Worm (Caenorhabditis elegans) whole organism, L2 larva: ENCODE measurements around the gene Y54G2A.52.

Experiments
- C34F6.9 ChIP-seq: fragments of 150-350 bp; optimal IDR thresholded peaks from 2 replicates; lab custom pipeline; 2014; ENCODE audit warnings: missing biosample characterization, missing genetic modification characterization
- F13H6.1 ChIP-seq: sonication (generic microtip); optimal IDR thresholded peaks from 2 replicates; lab custom pipeline; 2016; ENCODE audit warnings: missing genetic modification characterization, missing compliant biosample characterization
- R02D3.7 ChIP-seq: fragments of 150-350 bp; optimal IDR thresholded peaks from 2 replicates; lab custom pipeline; 2014; ENCODE audit warnings: missing biosample characterization, missing genetic modification characterization
- Y55F3AM.14 ChIP-seq: fragments of 200-800 bp; sonication (Bioruptor generic); optimal IDR thresholded peaks from 2 replicates; lab custom pipeline; 2018; ENCODE audit warnings: mild to moderate bottlenecking, missing genetic modification characterization, missing compliant biosample characterization
- ZK546.5 ChIP-seq: sonication (generic microtip); optimal IDR thresholded peaks from 2 replicates; lab custom pipeline; 2017; ENCODE audit warnings: missing biosample characterization, missing genetic modification characterization
- alr-1 ChIP-seq: fragments of 150-350 bp; optimal IDR thresholded peaks from 2 replicates; lab custom pipeline; 2014; ENCODE audit warnings: missing biosample characterization, missing genetic modification characterization
- aly-2 ChIP-seq: fragments of 150-350 bp; optimal IDR thresholded peaks from 2 replicates; lab custom pipeline; 2014; ENCODE audit warnings: missing biosample characterization, missing genetic modification characterization
- ama-1 ChIP-seq: fragments of 150-350 bp; optimal IDR thresholded peaks from 2 replicates; lab custom pipeline; 2018; ENCODE audit warnings: inconsistent platforms
- blmp-1 ChIP-seq: sonication (generic microtip); optimal IDR thresholded peaks from 2 replicates; lab custom pipeline; 2017; ENCODE audit warnings: missing genetic modification characterization, mild to moderate bottlenecking, missing compliant biosample characterization, antibody characterized with exemption, moderate library complexity; ENCODE audit not compliant: insufficient read depth
- ceh-16 ChIP-seq: fragments of 150-350 bp; optimal IDR thresholded peaks from 2 replicates; lab custom pipeline; 2014; ENCODE audit warnings: missing biosample characterization, missing genetic modification characterization
- ceh-82 ChIP-seq: fragments of 150-350 bp; optimal IDR thresholded peaks from 2 replicates; lab custom pipeline; 2014; ENCODE audit warnings: missing biosample characterization, missing genetic modification characterization
- dmd-4 ChIP-seq: sonication (generic microtip); optimal IDR thresholded peaks from 2 replicates; lab custom pipeline; 2017; ENCODE audit warnings: missing biosample characterization, missing genetic modification characterization
- egl-27 ChIP-seq: sonication (generic microtip); optimal IDR thresholded peaks from 3 replicates; lab custom pipeline; 2017; ENCODE audit warnings: missing biosample characterization, missing genetic modification reagents, missing genetic modification characterization
- elt-3 ChIP-seq: sonication (generic microtip); optimal IDR thresholded peaks from 2 replicates; lab custom pipeline; 2017; ENCODE audit warnings: missing biosample characterization, missing genetic modification characterization
- fos-1 ChIP-seq: fragments of 150-350 bp; optimal IDR thresholded peaks from 2 replicates; lab custom pipeline; 2014; ENCODE audit warnings: missing biosample characterization, missing genetic modification characterization
- gmeb-1 ChIP-seq: fragments of 150-350 bp; optimal IDR thresholded peaks from 2 replicates; lab custom pipeline; 2014; ENCODE audit warnings: missing biosample characterization, missing genetic modification characterization
- lin-11 ChIP-seq: fragments of 150-350 bp; sonication (generic microtip); optimal IDR thresholded peaks from 2 replicates; lab custom pipeline; 2014; ENCODE audit warnings: missing biosample characterization, missing genetic modification characterization, inconsistent platforms, mixed read lengths
- lin-13 ChIP-seq: fragments of 150-350 bp; optimal IDR thresholded peaks from 2 replicates; lab custom pipeline; 2014; ENCODE audit warnings: missing biosample characterization, missing genetic modification reagents, missing genetic modification characterization
- lin-39 ChIP-seq: fragments of 150-350 bp; optimal IDR thresholded peaks from 2 replicates; lab custom pipeline; 2014; ENCODE audit warnings: missing biosample characterization, missing genetic modification reagents, missing genetic modification characterization
- mbf-1 ChIP-seq: sonication (generic microtip); optimal IDR thresholded peaks from 2 replicates; lab custom pipeline; 2017; ENCODE audit warnings: missing biosample characterization, missing genetic modification characterization
- nhr-11 ChIP-seq: fragments of 150-350 bp; optimal IDR thresholded peaks from 2 replicates; lab custom pipeline; 2014; ENCODE audit warnings: missing biosample characterization, missing genetic modification characterization
- nhr-12 ChIP-seq: fragments of 150-350 bp; optimal IDR thresholded peaks from 2 replicates; lab custom pipeline; 2014; ENCODE audit warnings: missing biosample characterization, missing genetic modification characterization
- nhr-129 ChIP-seq: fragments of 150-350 bp; optimal IDR thresholded peaks from 2 replicates; lab custom pipeline; 2014; ENCODE audit warnings: missing biosample characterization, missing genetic modification characterization
- nhr-21 ChIP-seq: fragments of 150-350 bp; optimal IDR thresholded peaks from 2 replicates; lab custom pipeline; 2014; ENCODE audit warnings: missing biosample characterization, missing genetic modification characterization
- nhr-23 ChIP-seq: fragments of 150-350 bp; optimal IDR thresholded peaks from 2 replicates; lab custom pipeline; 2014; ENCODE audit warnings: missing biosample characterization, missing genetic modification reagents, missing genetic modification characterization
- nhr-25 ChIP-seq: fragments of 150-350 bp; sonication (generic microtip); optimal IDR thresholded peaks from 3 replicates; lab custom pipeline; 2014; ENCODE audit warnings: missing biosample characterization, missing genetic modification characterization
- nhr-6 ChIP-seq: fragments of 150-350 bp; optimal IDR thresholded peaks from 2 replicates; lab custom pipeline; 2014; ENCODE audit warnings: missing biosample characterization, missing genetic modification characterization
- nhr-77 ChIP-seq: fragments of 150-350 bp; optimal IDR thresholded peaks from 2 replicates; lab custom pipeline; 2014; ENCODE audit warnings: missing biosample characterization, missing genetic modification characterization
- skn-1 ChIP-seq: sonication (generic microtip); optimal IDR thresholded peaks from 2 replicates; lab custom pipeline; 2017; ENCODE audit warnings: missing biosample characterization, missing genetic modification characterization
- sma-3 ChIP-seq: sonication (generic microtip); optimal IDR thresholded peaks from 2 replicates; lab custom pipeline; 2016; ENCODE audit warnings: missing genetic modification reagents, missing genetic modification characterization, missing compliant biosample characterization
- sma-9 ChIP-seq, 2 experiments: fragments of 150-350 bp in 1 of 2; sonication (generic microtip) in 1 of 2; optimal IDR thresholded peaks; 2 replicates each; lab custom pipeline; 2014 to 2016; ENCODE audit warnings: missing genetic modification characterization in 2 of 2, mild to moderate bottlenecking in 1 of 2, missing biosample characterization in 1 of 2, missing compliant biosample characterization in 1 of 2, missing genetic modification reagents in 1 of 2, moderate library complexity in 1 of 2
- snpc-4 ChIP-seq: fragments of 150-350 bp; optimal IDR thresholded peaks from 2 replicates; lab custom pipeline; 2014; ENCODE audit warnings: missing biosample characterization, missing genetic modification characterization
- unc-39 ChIP-seq: fragments of 150-350 bp; optimal IDR thresholded peaks from 2 replicates; lab custom pipeline; 2014; ENCODE audit warnings: missing biosample characterization, missing genetic modification characterization
- unc-62 ChIP-seq: fragments of 150-350 bp; optimal IDR thresholded peaks from 2 replicates; lab custom pipeline; 2014; ENCODE audit warnings: missing biosample characterization, missing genetic modification reagents, missing genetic modification characterization
- zag-1 ChIP-seq: fragments of 150-350 bp; optimal IDR thresholded peaks from 2 replicates; lab custom pipeline; 2014; ENCODE audit warnings: missing biosample characterization, missing genetic modification characterization
- ztf-1 ChIP-seq: fragments of 200-800 bp; sonication (Bioruptor generic); conservative IDR thresholded peaks from 2 replicates; pipeline ENCODE4 v1.3.6; 2022; ENCODE audit warnings: missing genetic modification characterization, missing compliant biosample characterization
- ztf-11 ChIP-seq: sonication (generic microtip); optimal IDR thresholded peaks from 2 replicates; lab custom pipeline; 2017; ENCODE audit warnings: missing biosample characterization, missing genetic modification characterization
- ztf-4 ChIP-seq: fragments of 150-350 bp; optimal IDR thresholded peaks from 2 replicates; lab custom pipeline; 2014; ENCODE audit warnings: missing biosample characterization, missing genetic modification characterization

Gene Y54G2A.52

DNA sequence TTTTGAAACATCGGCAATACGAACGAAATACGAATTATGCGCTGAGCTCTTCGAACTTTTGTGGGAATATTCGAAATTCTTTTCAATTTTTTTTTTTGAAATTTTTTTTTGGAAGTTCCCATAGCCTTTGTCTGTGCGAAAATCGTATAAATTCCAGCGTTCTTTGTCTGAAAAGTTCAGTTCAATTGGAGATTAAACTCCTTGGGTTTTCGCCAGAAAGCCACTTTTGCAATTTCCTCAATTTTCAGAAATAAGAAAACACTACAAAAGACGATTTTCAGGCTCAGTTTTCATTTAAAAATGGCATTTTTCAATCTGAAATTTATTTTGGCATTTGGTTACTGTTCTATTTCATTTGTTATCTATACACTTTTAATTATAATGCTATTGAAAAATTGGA is 39.3 kb downstream of the Y54G2A.52 start, which contains the start of gene Y54G2A.38:
Y54G2A.38 (plus strand) TSS at position 301 of the 400 bp plus-strand sequence.
- no peak for TF ChIP-seq blmp-1 (tag; lab: Kevin White, UChicago)
- no peak for TF ChIP-seq ceh-82 (tag; lab: Kevin White, UChicago)
- no peak for TF ChIP-seq ceh-16 (tag; lab: Kevin White, UChicago)
- no peak for TF ChIP-seq unc-39 (tag; lab: Kevin White, UChicago)
- no peak for TF ChIP-seq lin-13 (GFP tag; lab: Kevin White, UChicago)
- no peak for TF ChIP-seq ztf-11 (tag; lab: Kevin White, UChicago)
- no peak for TF ChIP-seq nhr-11 (tag; lab: Kevin White, UChicago)
- TF ChIP-seq sma-3 (GFP tag; lab: Kevin White, UChicago): no peak
- no peak for TF ChIP-seq skn-1 (tag; lab: Kevin White, UChicago)
- no peak for TF ChIP-seq nhr-23
- TF ChIP-seq, all 48 proteins: peak for 0

DNA sequence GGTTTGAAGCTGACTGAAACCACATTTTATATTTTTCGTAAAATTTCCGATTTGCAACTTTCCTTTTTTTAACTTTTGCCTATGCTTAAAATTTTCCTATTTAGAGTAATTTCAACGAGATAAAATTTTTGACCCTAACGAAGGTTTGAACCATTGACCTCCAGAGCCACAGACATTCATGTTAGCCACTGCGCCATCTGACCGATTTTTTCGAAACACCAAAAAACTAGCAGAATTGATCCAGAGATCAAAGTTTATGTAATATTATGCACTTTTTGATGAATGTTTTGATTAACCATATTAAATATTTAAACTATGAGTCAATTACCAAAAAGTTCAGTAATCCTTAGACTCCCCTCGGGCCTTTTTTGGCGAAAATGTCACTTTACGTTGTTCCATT is 40.4 kb downstream of the Y54G2A.52 start:
- TF ChIP-seq ZK546.5 (tag; lab: Kevin White, UChicago) (no peak), fos-1 (no peak), ztf-11 (tag; lab: Kevin White, UChicago) (no peak), nhr-25 (no peak), sma-9 (GFP tag; optimal IDR thresholded peaks at IDR 0.05; lab: Kevin White, UChicago) (no peak), sma-9 (tag; optimal IDR thresholded peaks at IDR 0.05; lab: Kevin White, UChicago) (no peak), unc-39 (tag; lab: Kevin White, UChicago) (no peak)

ce11 chrIV:2753541-2753940 is 44.9 kb downstream of the Y54G2A.52 start:
- TF ChIP-seq ama-1 (lab: Kevin White, UChicago) (no peak), ztf-11 (tag; lab: Kevin White, UChicago) (no peak), egl-27 (tag; lab: Kevin White, UChicago) (no peak), zag-1 (tag; lab: Kevin White, UChicago) (no peak), lin-11 (tag; lab: Kevin White, UChicago) (no peak), Y55F3AM.14 (GFP tag; lab: Kevin White, UChicago) (no peak), blmp-1 (tag; lab: Kevin White, UChicago) (no peak), F13H6.1 (no peak), C34F6.9 (tag; lab: Kevin White, UChicago) (no peak)

- TF ChIP-seq fos-1: no peak
- no peak for TF ChIP-seq unc-62
- no peak for TF ChIP-seq nhr-25
- no peak for TF ChIP-seq nhr-6 (tag; lab: Kevin White, UChicago)
- no peak for TF ChIP-seq elt-3
- TF ChIP-seq nhr-12 (tag; lab: Kevin White, UChicago): no peak
- TF ChIP-seq nhr-129 (tag; lab: Kevin White, UChicago): no peak
- TF ChIP-seq lin-13 (GFP tag; lab: Kevin White, UChicago): no peak
- TF ChIP-seq nhr-11 (tag; lab: Kevin White, UChicago): no peak
- no peak for TF ChIP-seq mbf-1 (tag; lab: Kevin White, UChicago)
- no peak for TF ChIP-seq sma-9 (GFP tag; optimal IDR thresholded peaks at IDR 0.05; lab: Kevin White, UChicago)
- no peak for TF ChIP-seq sma-9 (tag; optimal IDR thresholded peaks at IDR 0.05; lab: Kevin White, UChicago)
- no peak for TF ChIP-seq dmd-4 (tag; lab: Kevin White, UChicago)
- TF ChIP-seq aly-2 (tag; lab: Kevin White, UChicago): no peak
- TF ChIP-seq ztf-1 (GFP tag; lab: Robert Waterston, UW): no peak
- TF ChIP-seq zag-1 (tag; lab: Kevin White, UChicago): no peak
- no peak for TF ChIP-seq ztf-4 (tag; lab: Kevin White, UChicago)
- TF ChIP-seq sma-3 (GFP tag; lab: Kevin White, UChicago): no peak
- no peak for TF ChIP-seq R02D3.7
- TF ChIP-seq nhr-21 (tag; lab: Kevin White, UChicago): no peak
Measured at ce11 chrIV:2751568-2751967, 46.9 kb downstream of the Y54G2A.52 start, which contains the start of gene Y54G2A.41. Gene Y54G2A.41, plus strand, starts transcription at chrIV:2751868.

- TF ChIP-seq skn-1 (tag; lab: Kevin White, UChicago): no peak
- no peak for TF ChIP-seq blmp-1 (tag; lab: Kevin White, UChicago)
- no peak for TF ChIP-seq alr-1 (tag; lab: Kevin White, UChicago)
- TF ChIP-seq sma-3 (GFP tag; lab: Kevin White, UChicago): no peak
- no peak for TF ChIP-seq lin-39 (tag; lab: Kevin White, UChicago)
- no peak for TF ChIP-seq nhr-77 (tag; lab: Kevin White, UChicago)
- no peak for TF ChIP-seq ama-1 (lab: Kevin White, UChicago)
- no peak for TF ChIP-seq snpc-4 (tag; lab: Kevin White, UChicago)
- TF ChIP-seq nhr-129 (tag; lab: Kevin White, UChicago): no peak
- TF ChIP-seq F13H6.1: no peak
- no peak for TF ChIP-seq gmeb-1
- TF ChIP-seq lin-11 (tag; lab: Kevin White, UChicago): no peak
- TF ChIP-seq, all 48 proteins: peak for 0
Measured at ce11 chrIV:2750607-2751006, 47.9 kb downstream of the Y54G2A.52 start.
